Fruit fly (Drosophila melanogaster) whole organism, adult: Measurements from ENCODE around the gene Parg.
A peak's percentile ranks its signal among the peaks of the same experiment; 100 is the strongest.

ENCODE experiments used
- CG11617 ChIP-seq: fragments of 200-800 bp; sonication (Bioruptor generic); optimal IDR thresholded peaks from 2 replicates; lab custom pipeline; 2017; ENCODE audit warnings: mild to moderate bottlenecking, missing biosample characterization, missing genetic modification reagents, missing genetic modification characterization
- CG12768 ChIP-seq: fragments of 200-800 bp; sonication (Bioruptor generic); optimal IDR thresholded peaks from 2 replicates; lab custom pipeline; 2017; ENCODE audit warnings: missing biosample characterization, missing genetic modification characterization, mild to moderate bottlenecking, moderate library complexity, missing genetic modification reagents
- CG33017 ChIP-seq: fragments of 200-800 bp; sonication (Bioruptor generic); optimal IDR thresholded peaks from 2 replicates; lab custom pipeline; 2018; ENCODE audit warnings: missing biosample characterization, mild to moderate bottlenecking, missing genetic modification characterization, moderate library complexity
- CG5204 ChIP-seq: fragments of 200-800 bp; sonication (Bioruptor generic); optimal IDR thresholded peaks from 2 replicates; lab custom pipeline; 2016; ENCODE audit warnings: missing biosample characterization, missing genetic modification characterization
- CG7045 ChIP-seq: fragments of 200-800 bp; sonication (Bioruptor generic); optimal IDR thresholded peaks from 2 replicates; lab custom pipeline; 2017; ENCODE audit warnings: missing biosample characterization, mild to moderate bottlenecking, missing genetic modification characterization
- CG7101 ChIP-seq: fragments of 200-800 bp; sonication (Bioruptor generic); optimal IDR thresholded peaks from 2 replicates; lab custom pipeline; 2018; ENCODE audit warnings: missing biosample characterization, mild to moderate bottlenecking, missing genetic modification characterization, moderate library complexity
- Crg-1 ChIP-seq: fragments of 200-800 bp; sonication (Bioruptor generic); optimal IDR thresholded peaks from 2 replicates; lab custom pipeline; 2016; ENCODE audit warnings: missing biosample characterization, missing genetic modification characterization
- Hr96 ChIP-seq: fragments of 200-800 bp; sonication (Bioruptor generic); optimal IDR thresholded peaks from 2 replicates; lab custom pipeline; 2016; ENCODE audit warnings: missing biosample characterization, missing genetic modification characterization
- Mnt ChIP-seq: fragments of 200-800 bp; sonication (Bioruptor generic); optimal IDR thresholded peaks from 2 replicates; lab custom pipeline; 2016; ENCODE audit warnings: missing biosample characterization, mild to moderate bottlenecking, missing genetic modification characterization
- cic ChIP-seq: fragments of 200-800 bp; sonication (Bioruptor generic); optimal IDR thresholded peaks from 2 replicates; lab custom pipeline; 2017; ENCODE audit warnings: missing biosample characterization, mild to moderate bottlenecking, missing genetic modification characterization, moderate library complexity
- pad ChIP-seq: fragments of 200-800 bp; sonication (Bioruptor generic); optimal IDR thresholded peaks from 3 replicates; lab custom pipeline; 2017; ENCODE audit warnings: missing biosample characterization, missing genetic modification characterization, mild to moderate bottlenecking, moderate library complexity, missing genetic modification reagents
- toe ChIP-seq: fragments of 200-800 bp; sonication (Bioruptor generic); optimal IDR thresholded peaks from 2 replicates; lab custom pipeline; 2016; ENCODE audit warnings: missing biosample characterization, missing genetic modification characterization

DNA sequence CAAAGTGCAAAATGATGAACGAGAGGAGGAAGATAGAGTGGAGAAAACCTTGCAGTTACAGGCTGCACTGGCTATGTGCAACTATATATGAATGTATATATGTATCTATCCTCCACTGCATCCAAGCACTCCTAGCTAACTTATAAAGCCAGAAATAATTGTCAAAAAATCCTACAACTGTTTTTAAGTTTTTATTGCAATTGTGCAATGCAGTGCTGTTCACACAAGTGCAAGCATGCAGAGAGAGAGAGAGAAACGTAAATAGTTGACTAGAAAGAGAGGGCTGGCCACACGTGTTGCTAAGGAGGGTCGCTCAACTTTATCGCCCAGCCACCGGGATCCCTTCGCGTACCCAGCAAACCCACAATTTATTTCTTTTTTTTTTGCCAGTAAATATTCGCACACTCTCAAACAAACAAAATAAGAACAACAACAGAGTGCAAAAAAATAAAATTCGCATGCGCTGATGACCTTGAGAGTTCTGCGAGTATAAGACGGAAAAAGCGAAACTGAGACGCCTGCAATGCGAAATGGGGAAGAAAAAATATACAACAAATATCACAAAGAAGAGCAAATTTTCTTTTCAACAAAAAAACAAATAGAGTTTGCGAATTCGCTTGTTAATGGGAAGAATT lies 2.5 kb upstream of the Parg start:
- peak; percentile 78 for TF ChIP-seq Hr96 (GFP tag; lab: Kevin White, UChicago)
- peak; percentile 73 for TF ChIP-seq pad (GFP tag; lab: Kevin White, UChicago)
- TF ChIP-seq CG5204 (GFP tag; lab: Kevin White, UChicago) = peak; percentile 57
- peak; percentile 74 for TF ChIP-seq CG11617 (GFP tag; lab: Kevin White, UChicago)
- peak; percentile 96 for TF ChIP-seq Mnt
- peak; percentile 62 for TF ChIP-seq toe
- peak; percentile 79 for TF ChIP-seq CG12768 (GFP tag; lab: Kevin White, UChicago)
- TF ChIP-seq Crg-1 (GFP tag; lab: Kevin White, UChicago) = peak; percentile 56
- peak; percentile 59 for TF ChIP-seq CG7045 (GFP tag; lab: Kevin White, UChicago)
- peak; percentile 57 for TF ChIP-seq CG33017 (tag; lab: Kevin White, UChicago)
- peak; percentile 66 for TF ChIP-seq cic (GFP tag; lab: Kevin White, UChicago)
- TF ChIP-seq CG7101 (tag; lab: Kevin White, UChicago) = peak; percentile 86
